Worm (Caenorhabditis elegans): ENCODE measurements around the gene pnk-4.

ce11 chrX:5124288-5124687, 36.6 kb downstream of the pnk-4 start:
- TF ChIP-seq lin-13 (GFP tag; optimal IDR thresholded peaks at IDR 0.05) = no peak
- TF ChIP-seq nhr-76 (tag; optimal IDR thresholded peaks at IDR 0.05) = no peak
- TF ChIP-seq unc-62 (GFP tag; optimal IDR thresholded peaks at IDR 0.05) = no peak

Data from whole organism, L1 larva.